Fruit fly (Drosophila melanogaster): ENCODE data around the gene CG32086.

CG32086 gene

DNA sequence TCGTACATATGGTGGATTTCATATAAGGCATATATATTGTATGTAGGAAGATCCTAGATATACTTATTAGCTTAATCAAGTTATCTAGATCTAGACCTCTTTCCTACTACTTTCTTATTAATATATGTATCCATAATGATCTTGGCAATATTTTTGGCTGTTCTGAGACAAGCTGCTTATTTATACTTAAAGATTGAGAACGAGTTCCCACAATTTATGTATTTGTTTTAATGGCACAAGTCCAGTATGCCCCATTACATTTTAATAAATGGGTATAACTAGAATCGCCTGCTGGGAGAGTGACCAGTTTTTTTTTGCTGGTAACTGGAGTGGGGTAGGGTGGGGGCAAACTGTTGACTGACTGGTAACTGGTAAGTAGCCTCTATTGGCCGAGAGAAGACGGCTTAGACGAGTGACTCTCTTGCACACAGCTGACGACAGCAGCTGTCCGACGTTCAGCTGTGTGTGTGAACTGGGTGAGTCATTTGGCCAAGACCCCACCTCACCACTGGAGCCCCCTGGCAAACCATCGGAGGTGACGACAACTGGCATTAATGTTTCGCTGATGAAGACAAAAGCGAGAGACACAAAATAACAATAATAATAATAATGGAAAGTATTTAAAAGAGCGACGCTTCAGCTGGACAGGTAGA lies 47.0 kb downstream of the CG32086 start:
- TF ChIP-seq Dip2 (GFP tag; IDR thresholded peaks at IDR 0.05) (no peak), NC2α (GFP tag; optimal IDR thresholded peaks at IDR 0.05) (no peak), Nf-YB (GFP tag; optimal IDR thresholded peaks at IDR 0.05) (no peak), CG17802 (tag; optimal IDR thresholded peaks at IDR 0.05) (no peak), CG2678 (tag; optimal IDR thresholded peaks at IDR 0.05) (no peak), Rx (GFP tag; IDR thresholded peaks at IDR 0.05) (no peak), CG4730 (GFP tag; IDR thresholded peaks at IDR 0.05) (no peak), Usf (GFP tag; optimal IDR thresholded peaks at IDR 0.05) (no peak), CG14441 (GFP tag; IDR thresholded peaks at IDR 0.05) (0 out of 2 replicates have a peak, but pooled peaks have one; percentile 8), HLH3B (GFP tag; IDR thresholded peaks at IDR 0.05) (no peak), CG12071 (GFP tag; optimal IDR thresholded peaks at IDR 0.05) (no peak), CTCF (GFP tag; optimal IDR thresholded peaks at IDR 0.05) (no peak), gsb (GFP tag; IDR thresholded peaks at IDR 0.05) (no peak), HLH54F (GFP tag; optimal IDR thresholded peaks at IDR 0.05) (no peak), CG9437 (GFP tag; optimal IDR thresholded peaks at IDR 0.05) (no peak), CG9797 (GFP tag; optimal IDR thresholded peaks at IDR 0.05) (no peak), Awh (GFP tag; IDR thresholded peaks at IDR 0.05) (no peak), ERR (GFP tag; optimal IDR thresholded peaks at IDR 0.05) (no peak), kay (GFP tag; optimal IDR thresholded peaks at IDR 0.05) (peak; percentile 79), Blimp-1 (GFP tag; optimal IDR thresholded peaks at IDR 0.05) (peak; percentile 0), CG32767 (GFP tag; IDR thresholded peaks at IDR 0.05) (no peak), insv (GFP tag; optimal IDR thresholded peaks at IDR 0.05) (no peak), aop (GFP tag; IDR thresholded peaks at IDR 0.05) (no peak), Atf3 (GFP tag; optimal IDR thresholded peaks at IDR 0.05) (no peak), chn (GFP tag; optimal IDR thresholded peaks at IDR 0.05) (no peak), sob (GFP tag; IDR thresholded peaks at IDR 0.05) (no peak), Hr39 (optimal IDR thresholded peaks at IDR 0.05) (no peak), CHES-1-like (GFP tag; optimal IDR thresholded peaks at IDR 0.05) (no peak), shn (GFP tag; optimal IDR thresholded peaks at IDR 0.05) (no peak), CG7271 (tag; optimal IDR thresholded peaks at IDR 0.05) (no peak), CG5180 (GFP tag; optimal IDR thresholded peaks at IDR 0.05) (no peak), gt (GFP tag; IDR thresholded peaks at IDR 0.05) (no peak), HLHmδ (GFP tag; optimal IDR thresholded peaks at IDR 0.05) (no peak), CG10979 (tag; optimal IDR thresholded peaks at IDR 0.05) (no peak), CG18764 (GFP tag; optimal IDR thresholded peaks at IDR 0.05) (no peak), CG2120 (GFP tag; optimal IDR thresholded peaks at IDR 0.05) (peak; percentile 33), CG10431 (GFP tag; optimal IDR thresholded peaks at IDR 0.05) (no peak), pita (GFP tag; optimal IDR thresholded peaks at IDR 0.05) (no peak), Ptx1 (GFP tag; IDR thresholded peaks at IDR 0.05) (no peak), MBD-R2 (GFP tag; IDR thresholded peaks at IDR 0.05) (no peak), nau (GFP tag; optimal IDR thresholded peaks at IDR 0.05) (no peak), ftz-f1 (GFP tag; optimal IDR thresholded peaks at IDR 0.05) (no peak), CG13123 (GFP tag; optimal IDR thresholded peaks at IDR 0.05) (no peak), Xrp1 (GFP tag; IDR thresholded peaks at IDR 0.05) (peak; percentile 16; the same call in 1 of the 2 replicates), grau (tag; optimal IDR thresholded peaks at IDR 0.05) (no peak), CG15601 (tag; optimal IDR thresholded peaks at IDR 0.05) (no peak), CG11695 (GFP tag; IDR thresholded peaks at IDR 0.05) (0 out of 3 replicates have a peak, but pooled peaks have one; percentile 22), hb (GFP tag; IDR thresholded peaks at IDR 0.05; ENCODE audit: partially characterized antibody) (no peak), CG10147 (GFP tag; optimal IDR thresholded peaks at IDR 0.05) (no peak), CG1603 (tag; optimal IDR thresholded peaks at IDR 0.05) (no peak), CG3281 (GFP tag; optimal IDR thresholded peaks at IDR 0.05) (no peak), row (GFP tag; IDR thresholded peaks at IDR 0.05) (peak; percentile 17; the same call in 2 of the 3 replicates)
